Fruit fly (Drosophila melanogaster) whole organism, embryonic: ENCODE results near the gene gro.

ENCODE experiments used
- ATbp ChIP-seq: fragments of 200-800 bp; sonication (Bioruptor generic); optimal IDR thresholded peaks from 2 replicates; lab custom pipeline; 2017; ENCODE audit warnings: missing biosample characterization, mild to moderate bottlenecking, missing genetic modification characterization, missing genetic modification reagents
- CG10431 ChIP-seq: fragments of 200-800 bp; sonication (Bioruptor generic); optimal IDR thresholded peaks from 3 replicates; lab custom pipeline; 2018; ENCODE audit warnings: missing biosample characterization, mild to moderate bottlenecking, missing genetic modification characterization
- CG11085 ChIP-seq: fragments of 200-800 bp; sonication (Bioruptor generic); IDR thresholded peaks from 2 replicates; pipeline ENCODE4 v1.3.6; 2022; ENCODE audit warnings: missing biosample characterization, missing genetic modification characterization
- CG11456 ChIP-seq: fragments of 200-800 bp; sonication (Bioruptor generic); IDR thresholded peaks from 3 replicates; pipeline ENCODE4 v1.3.6; 2022; ENCODE audit warnings: missing biosample characterization, missing genetic modification characterization
- CG12104 ChIP-seq: fragments of 200-800 bp; sonication (Bioruptor generic); optimal IDR thresholded peaks from 3 replicates; lab custom pipeline; 2016; ENCODE audit warnings: missing biosample characterization, missing genetic modification characterization
- CG12236 ChIP-seq: fragments of 200-800 bp; sonication (Bioruptor generic); optimal IDR thresholded peaks from 2 replicates; lab custom pipeline; 2016; ENCODE audit warnings: missing biosample characterization, missing genetic modification characterization
- CG12391 ChIP-seq: fragments of 200-800 bp; sonication (Bioruptor generic); optimal IDR thresholded peaks from 3 replicates; lab custom pipeline; 2018; ENCODE audit warnings: missing biosample characterization, mild to moderate bottlenecking, missing genetic modification characterization, moderate library complexity
- CG15601 ChIP-seq: fragments of 200-800 bp; sonication (Bioruptor generic); optimal IDR thresholded peaks from 3 replicates; lab custom pipeline; 2019; ENCODE audit warnings: missing biosample characterization, mild to moderate bottlenecking, missing genetic modification characterization, moderate library complexity
- CG18599 ChIP-seq: fragments of 200-800 bp; sonication (Bioruptor generic); optimal IDR thresholded peaks from 3 replicates; lab custom pipeline; 2017; ENCODE audit warnings: missing biosample characterization, missing genetic modification characterization, mild to moderate bottlenecking, moderate library complexity, missing genetic modification reagents
- CG2712 ChIP-seq: fragments of 200-800 bp; optimal IDR thresholded peaks from 3 replicates; lab custom pipeline; 2019; ENCODE audit warnings: missing biosample characterization, mild to moderate bottlenecking, missing genetic modification characterization, moderate library complexity
- CG2875 ChIP-seq: fragments of 200-800 bp; sonication (Bioruptor generic); optimal IDR thresholded peaks from 2 replicates; lab custom pipeline; 2017; ENCODE audit warnings: missing biosample characterization, mild to moderate bottlenecking, missing genetic modification characterization, missing genetic modification reagents
- CG31224 ChIP-seq: fragments of 200-800 bp; sonication (Bioruptor generic); IDR thresholded peaks from 2 replicates; pipeline ENCODE4 v1.3.6; 2022; ENCODE audit warnings: missing biosample characterization, missing genetic modification characterization
- CG3726 ChIP-seq: fragments of 200-800 bp; sonication (Bioruptor generic); IDR thresholded peaks from 3 replicates; pipeline ENCODE4, ENCODE4 v1.3.6; 2022; ENCODE audit warnings: missing biosample characterization, missing genetic modification characterization
- CG4617 ChIP-seq: fragments of 200-800 bp; sonication (Bioruptor generic); optimal IDR thresholded peaks from 3 replicates; lab custom pipeline; 2016; ENCODE audit warnings: missing biosample characterization, missing genetic modification characterization, borderline replicate concordance
- CG6813 ChIP-seq: fragments of 200-800 bp; sonication (Bioruptor generic); optimal IDR thresholded peaks from 2 replicates; lab custom pipeline; 2017; ENCODE audit warnings: missing biosample characterization, missing genetic modification characterization, mild to moderate bottlenecking, moderate library complexity, missing genetic modification reagents
- CG6854 ChIP-seq: fragments of 200-800 bp; sonication (Bioruptor generic); optimal IDR thresholded peaks from 3 replicates; lab custom pipeline; 2017; ENCODE audit warnings: missing biosample characterization, mild to moderate bottlenecking, missing genetic modification characterization
- Dip2 ChIP-seq: fragments of 200-800 bp; sonication (Bioruptor generic); IDR thresholded peaks from 2 replicates; pipeline ENCODE4 v1.3.6; 2022; ENCODE audit warnings: missing biosample characterization, missing genetic modification characterization
- Doc3 ChIP-seq: fragments of 200-800 bp; sonication (Bioruptor generic); IDR thresholded peaks from 3 replicates; pipeline ENCODE4 v1.3.6; 2022; ENCODE audit warnings: missing biosample characterization, missing genetic modification characterization; ENCODE audit not compliant: partially characterized antibody
- HLH3B ChIP-seq: fragments of 200-800 bp; sonication (Bioruptor generic); IDR thresholded peaks from 2 replicates; pipeline ENCODE4 v1.3.6; 2022; ENCODE audit warnings: missing biosample characterization, missing genetic modification characterization
- HLHmδ ChIP-seq: fragments of 200-800 bp; sonication (Bioruptor generic); optimal IDR thresholded peaks from 2 replicates; lab custom pipeline; 2018; ENCODE audit warnings: missing biosample characterization, mild to moderate bottlenecking, missing genetic modification characterization, moderate library complexity
- Jarid2 ChIP-seq: fragments of 200-800 bp; sonication (Bioruptor generic); optimal IDR thresholded peaks from 3 replicates; lab custom pipeline; 2017; ENCODE audit warnings: mild to moderate bottlenecking, missing biosample characterization, missing genetic modification reagents, missing genetic modification characterization
- MBD-R2 ChIP-seq: fragments of 200-800 bp; sonication (Bioruptor generic); IDR thresholded peaks from 2 replicates; pipeline ENCODE4 v1.3.6; 2022; ENCODE audit warnings: missing biosample characterization, missing genetic modification characterization
- Mes4 ChIP-seq: fragments of 200-800 bp; sonication (Bioruptor generic); optimal IDR thresholded peaks from 2 replicates; lab custom pipeline; 2016; ENCODE audit warnings: missing biosample characterization, missing genetic modification characterization
- Mrtf ChIP-seq: fragments of 200-800 bp; sonication (Bioruptor generic); IDR thresholded peaks from 3 replicates; pipeline ENCODE4 v1.3.6; 2022; ENCODE audit warnings: missing biosample characterization, missing genetic modification characterization
- NK7.1 ChIP-seq: fragments of 200-800 bp; sonication (Bioruptor generic); optimal IDR thresholded peaks from 3 replicates; lab custom pipeline; 2016; ENCODE audit warnings: missing biosample characterization, missing genetic modification characterization
- Nf-YA ChIP-seq: fragments of 200-800 bp; sonication (Bioruptor generic); IDR thresholded peaks from 2 replicates; pipeline ENCODE4 v1.3.6; 2022; ENCODE audit warnings: missing biosample characterization, missing genetic modification characterization
- Oaz ChIP-seq: fragments of 200-800 bp; sonication (Bioruptor generic); IDR thresholded peaks from 2 replicates; pipeline ENCODE4 v1.3.6; 2022; ENCODE audit warnings: missing biosample characterization, missing genetic modification characterization
- Rx ChIP-seq: fragments of 200-800 bp; sonication (Bioruptor generic); IDR thresholded peaks from 2 replicates; pipeline ENCODE4 v1.3.6; 2022; ENCODE audit warnings: missing biosample characterization, missing genetic modification characterization
- Taf1 ChIP-seq: fragments of 200-800 bp; sonication (Bioruptor generic); IDR thresholded peaks from 2 replicates; pipeline ENCODE4 v1.3.6; 2022; ENCODE audit warnings: missing biosample characterization, missing genetic modification characterization
- Vsx1 ChIP-seq: fragments of 200-800 bp; sonication (Bioruptor generic); optimal IDR thresholded peaks from 2 replicates; lab custom pipeline; 2017; ENCODE audit warnings: missing biosample characterization, mild to moderate bottlenecking, missing genetic modification characterization, missing genetic modification reagents
- aop ChIP-seq: fragments of 200-800 bp; sonication (Bioruptor generic); IDR thresholded peaks from 2 replicates; pipeline ENCODE4 v1.3.6; 2022; ENCODE audit warnings: missing biosample characterization, missing genetic modification characterization
- cad ChIP-seq: fragments of >200 bp; optimal IDR thresholded peaks from 2 replicates; lab custom pipeline; 2017; ENCODE audit warnings: missing biosample characterization, missing genetic modification characterization
- chn ChIP-seq: fragments of 200-800 bp; sonication (Bioruptor generic); optimal IDR thresholded peaks from 2 replicates; lab custom pipeline; 2016; ENCODE audit warnings: missing biosample characterization, missing genetic modification characterization
- dpn ChIP-seq, 2 experiments: fragments of 200-800 bp; sonication (Bioruptor generic); optimal IDR thresholded peaks; 3 replicates each; lab custom pipeline; 2016; ENCODE audit warnings: missing biosample characterization in 2 of 2, missing genetic modification characterization in 2 of 2
- emc ChIP-seq: fragments of 200-800 bp; sonication (Bioruptor generic); optimal IDR thresholded peaks from 2 replicates; lab custom pipeline; 2016; ENCODE audit warnings: missing biosample characterization, missing genetic modification characterization
- eyg ChIP-seq: fragments of 200-800 bp; sonication (Bioruptor generic); optimal IDR thresholded peaks from 3 replicates; lab custom pipeline; 2016; ENCODE audit warnings: missing biosample characterization, missing genetic modification characterization
- fd3F ChIP-seq: fragments of 200-800 bp; sonication (Bioruptor generic); optimal IDR thresholded peaks from 2 replicates; lab custom pipeline; 2018; ENCODE audit warnings: missing biosample characterization, mild to moderate bottlenecking, missing genetic modification characterization, moderate library complexity
- hkb ChIP-seq, 2 experiments: fragments of 200-800 bp in 1 of 2; fragments of >200 bp in 1 of 2; sonication (Bioruptor generic) in 1 of 2; IDR thresholded peaks in 1 of 2; optimal IDR thresholded peaks in 1 of 2; 2 replicates each; pipeline versions ENCODE4 v1.3.6 to Lab custom; 2017 to 2022; ENCODE audit warnings: missing biosample characterization in 1 of 2, missing genetic modification characterization in 1 of 2
- klu ChIP-seq: fragments of 200-800 bp; sonication (Bioruptor generic); IDR thresholded peaks from 2 replicates; pipeline ENCODE4 v1.3.6; 2022; ENCODE audit warnings: missing biosample characterization, missing genetic modification characterization
- lola ChIP-seq, 3 experiments: fragments of >200 bp in 2 of 3; fragments of 200-800 bp in 1 of 3; sonication (Bioruptor generic) in 1 of 3; optimal IDR thresholded peaks; 2 replicates each; lab custom pipeline; 2017 to 2019; ENCODE audit warnings: missing biosample characterization in 3 of 3, missing genetic modification characterization in 3 of 3, mild to moderate bottlenecking in 1 of 3, moderate library complexity in 1 of 3
- nerfin-1 ChIP-seq: fragments of 200-800 bp; sonication (Bioruptor generic); optimal IDR thresholded peaks from 3 replicates; lab custom pipeline; 2019; ENCODE audit warnings: missing biosample characterization, mild to moderate bottlenecking, missing genetic modification characterization, moderate library complexity
- vnd ChIP-seq: fragments of 200-800 bp; sonication (Bioruptor generic); IDR thresholded peaks from 3 replicates; pipeline ENCODE4 v1.3.6; 2022; ENCODE audit warnings: missing biosample characterization, missing genetic modification characterization; ENCODE audit not compliant: partially characterized antibody
- wdn ChIP-seq: fragments of 200-800 bp; sonication (Bioruptor generic); IDR thresholded peaks from 2 replicates; pipeline ENCODE4 v1.3.6; 2022; ENCODE audit warnings: missing biosample characterization, missing genetic modification characterization
- wek ChIP-seq: fragments of 200-800 bp; sonication (Bioruptor generic); optimal IDR thresholded peaks from 3 replicates; lab custom pipeline; 2018; ENCODE audit warnings: missing biosample characterization, mild to moderate bottlenecking, missing genetic modification characterization, moderate library complexity

The gro gene

dm6 chr3R:26020244-26021171 is 21.0 kb upstream of the gro start (continued):
- 0 out of 3 replicates have a peak, but pooled peaks have one; percentile 35 for TF ChIP-seq Mrtf (GFP tag; lab: Robert Waterston, UW)
- TF ChIP-seq CG2875 (GFP tag; lab: Kevin White, UChicago), result peak; percentile 55
- TF ChIP-seq fd3F (GFP tag; lab: Kevin White, UChicago), result peak; percentile 1
- peak; percentile 49 for TF ChIP-seq CG6854 (GFP tag; lab: Kevin White, UChicago)
- TF ChIP-seq CG10431, result peak; percentile 27
- TF ChIP-seq hkb (optimal IDR thresholded peaks at IDR 0.05; lab: Kevin White, UChicago), result no peak
- peak; percentile 37 for TF ChIP-seq hkb (GFP tag; IDR thresholded peaks at IDR 0.05; lab: Robert Waterston, UW)
- TF ChIP-seq Vsx1 (GFP tag; lab: Kevin White, UChicago), result peak; percentile 51
- TF ChIP-seq HLHmδ, result peak; percentile 99
- TF ChIP-seq Doc3 (GFP tag; lab: Robert Waterston, UW), result no peak
- TF ChIP-seq, all 482 proteins: peak for 261

dm6 chr3R:26021195-26021914 is 20.2 kb upstream of the gro start:
- TF ChIP-seq eyg (peak; percentile 50), emc (GFP tag; lab: Kevin White, UChicago) (peak; percentile 47), Dip2 (no peak), HLH3B (GFP tag; lab: Robert Waterston, UW) (peak; percentile 76), CG12236 (peak; percentile 87), klu (GFP tag; lab: Robert Waterston, UW) (peak; percentile 81), CG18599 (GFP tag; lab: Kevin White, UChicago) (peak; percentile 90), CG31224 (GFP tag; lab: Robert Waterston, UW) (peak; percentile 61), Doc3 (GFP tag; lab: Robert Waterston, UW) (peak; percentile 44; the same call in 2 of the 3 replicates), CG12104 (GFP tag; lab: Kevin White, UChicago) (peak; percentile 97), CG6813 (peak; percentile 80), CG11456 (GFP tag; lab: Robert Waterston, UW) (peak; percentile 24; the same call in 1 of the 3 replicates), CG3726 (GFP tag; lab: Robert Waterston, UW) (peak; percentile 71; the same call in 2 of the 3 replicates), CG2712 (peak; percentile 97), chn (GFP tag; lab: Kevin White, UChicago) (peak; percentile 70), Mes4 (peak; percentile 88), dpn (GFP tag; optimal IDR thresholded peaks at IDR 0.05; lab: Kevin White, UChicago) (peak; percentile 87), cad (no peak), Jarid2 (GFP tag; lab: Kevin White, UChicago) (peak; percentile 74), Nf-YA (GFP tag; lab: Robert Waterston, UW) (no peak), Rx (GFP tag; lab: Robert Waterston, UW) (peak; percentile 37; the same call in 1 of the 2 replicates), CG12391 (tag; lab: Kevin White, UChicago) (peak; percentile 98), wdn (GFP tag; lab: Robert Waterston, UW) (peak; percentile 70), lola (GFP tag; optimal IDR thresholded peaks at IDR 0.05; lab: Kevin White, UChicago) (peak in 1 of 3 experiments; percentile 99), Oaz (GFP tag; lab: Robert Waterston, UW) (peak; percentile 58; the same call in 1 of the 2 replicates), CG15601 (tag; lab: Kevin White, UChicago) (peak; percentile 92), vnd (GFP tag; lab: Robert Waterston, UW) (0 out of 3 replicates have a peak, but pooled peaks have one; percentile 33), CG4617 (peak; percentile 88), Taf1 (GFP tag; lab: Robert Waterston, UW) (peak; percentile 66; the same call in 1 of the 2 replicates), CG11085 (GFP tag; lab: Robert Waterston, UW) (peak; percentile 54), aop (GFP tag; lab: Robert Waterston, UW) (peak; percentile 29; the same call in 1 of the 2 replicates), NK7.1 (peak; percentile 24), wek (no peak), MBD-R2 (no peak), ATbp (peak; percentile 89), nerfin-1 (tag; lab: Kevin White, UChicago) (peak; percentile 95)
